Worm (Caenorhabditis elegans) whole organism, L4 larva: Measurements from ENCODE around the gene chst-1.
A peak's percentile ranks its signal among the peaks of the same experiment; 100 is the strongest.

ENCODE experiments used
- F49E8.2 ChIP-seq: sonication (generic microtip); optimal IDR thresholded peaks from 2 replicates; lab custom pipeline; 2016; ENCODE audit warnings: missing compliant biosample characterization, mild to moderate bottlenecking, missing genetic modification characterization, borderline replicate concordance
- Y75B8A.6 ChIP-seq: fragments of 200-800 bp; sonication (Bioruptor generic); IDR thresholded peaks from 2 replicates; pipeline ENCODE4 v1.3.6; 2022; ENCODE audit warnings: missing genetic modification reagents, missing genetic modification characterization, missing compliant biosample characterization
- ZK337.2 ChIP-seq: fragments of 200-800 bp; sonication (Bioruptor generic); IDR thresholded peaks from 2 replicates; pipeline ENCODE4 v1.3.6; 2022; ENCODE audit warnings: missing genetic modification reagents, missing genetic modification characterization, missing compliant biosample characterization
- aha-1 ChIP-seq: fragments of 150-350 bp; peaks from one replicate; lab custom pipeline; 2014; ENCODE audit warnings: missing biosample characterization, missing genetic modification characterization
- aly-2 ChIP-seq: sonication (generic microtip); optimal IDR thresholded peaks from 2 replicates; lab custom pipeline; 2018; ENCODE audit warnings: missing biosample characterization, missing genetic modification characterization
- arid-1 ChIP-seq: fragments of 200-800 bp; sonication (Bioruptor generic); conservative IDR thresholded peaks from 2 replicates; pipeline ENCODE4 v1.3.6; 2022; ENCODE audit warnings: missing genetic modification reagents, missing genetic modification characterization, missing compliant biosample characterization
- ceh-32 ChIP-seq: sonication (generic microtip); optimal IDR thresholded peaks from 2 replicates; lab custom pipeline; 2016; ENCODE audit warnings: mild to moderate bottlenecking, missing genetic modification characterization, missing compliant biosample characterization; ENCODE audit not compliant: poor library complexity
- ceh-44 ChIP-seq: fragments of 200-800 bp; sonication (Bioruptor generic); IDR thresholded peaks from 2 replicates; pipeline ENCODE4 v1.3.6; 2022; ENCODE audit warnings: missing genetic modification reagents, missing genetic modification characterization, missing compliant biosample characterization
- ceh-62 ChIP-seq: sonication (generic microtip); optimal IDR thresholded peaks from 2 replicates; lab custom pipeline; 2017; ENCODE audit warnings: missing biosample characterization, missing genetic modification characterization
- ceh-82 ChIP-seq: sonication (generic microtip); optimal IDR thresholded peaks from 2 replicates; lab custom pipeline; 2017; ENCODE audit warnings: missing biosample characterization, missing genetic modification characterization
- daf-16 ChIP-seq, 3 experiments: sonication (generic microtip); optimal IDR thresholded peaks; 2 replicates each; lab custom pipeline; 2016 to 2017; ENCODE audit warnings: missing genetic modification characterization in 3 of 3, missing genetic modification reagents in 3 of 3, mild to moderate bottlenecking in 2 of 3, missing compliant biosample characterization in 2 of 3, missing biosample characterization in 1 of 3, moderate library complexity in 1 of 3
- daf-19 ChIP-seq: fragments of 200-800 bp; sonication (Bioruptor generic); conservative IDR thresholded peaks from 2 replicates; pipeline ENCODE4 v1.3.6; 2022; ENCODE audit warnings: missing genetic modification characterization, missing compliant biosample characterization
- dmd-6 ChIP-seq: fragments of 200-800 bp; sonication (Bioruptor generic); IDR thresholded peaks from 2 replicates; pipeline ENCODE4 v1.3.6; 2022; ENCODE audit warnings: missing genetic modification reagents, missing genetic modification characterization, missing compliant biosample characterization
- dmd-8 ChIP-seq: fragments of 200-800 bp; sonication (Bioruptor generic); IDR thresholded peaks from 2 replicates; pipeline ENCODE4 v1.3.6; 2022; ENCODE audit warnings: missing genetic modification characterization, missing compliant biosample characterization
- dpl-1 ChIP-seq: fragments of 150-350 bp; optimal IDR thresholded peaks from 2 replicates; lab custom pipeline; 2014; ENCODE audit warnings: missing biosample characterization, missing genetic modification reagents, missing genetic modification characterization
- dve-1 ChIP-seq: sonication (generic microtip); optimal IDR thresholded peaks from 2 replicates; lab custom pipeline; 2017; ENCODE audit warnings: antibody characterized with exemption, mild to moderate bottlenecking, missing genetic modification characterization, missing compliant biosample characterization; ENCODE audit not compliant: insufficient read depth
- fkh-10 ChIP-seq: fragments of 150-350 bp; optimal IDR thresholded peaks from 2 replicates; lab custom pipeline; 2014; ENCODE audit warnings: missing biosample characterization, missing genetic modification reagents, missing genetic modification characterization
- gei-8 ChIP-seq: fragments of 200-800 bp; sonication (Bioruptor generic); optimal IDR thresholded peaks from 2 replicates; lab custom pipeline; 2018; ENCODE audit warnings: mild to moderate bottlenecking, missing genetic modification characterization, missing compliant biosample characterization
- hlh-30 ChIP-seq: sonication (generic microtip); optimal IDR thresholded peaks from 2 replicates; lab custom pipeline; 2017; ENCODE audit warnings: antibody characterized with exemption, mild to moderate bottlenecking, missing genetic modification characterization, missing compliant biosample characterization; ENCODE audit not compliant: insufficient read depth
- hmg-1.1 ChIP-seq: fragments of 200-800 bp; sonication (Bioruptor generic); IDR thresholded peaks from 2 replicates; pipeline ENCODE4 v1.3.6; 2022; ENCODE audit warnings: missing genetic modification reagents, missing genetic modification characterization, missing compliant biosample characterization
- lin-29 ChIP-seq: fragments of 200-800 bp; sonication (Bioruptor generic); IDR thresholded peaks from 2 replicates; pipeline ENCODE4 v1.3.6; 2022; ENCODE audit warnings: missing genetic modification reagents, missing genetic modification characterization, missing compliant biosample characterization
- lin-38 ChIP-seq: fragments of 200-800 bp; sonication (Bioruptor generic); IDR thresholded peaks from 2 replicates; pipeline ENCODE4 v1.3.6; 2022; ENCODE audit warnings: missing genetic modification reagents, missing genetic modification characterization, missing compliant biosample characterization
- lin-39 ChIP-seq: fragments of 150-350 bp; optimal IDR thresholded peaks from 2 replicates; lab custom pipeline; 2014; ENCODE audit warnings: missing biosample characterization, missing genetic modification reagents, missing genetic modification characterization
- lir-3 ChIP-seq: sonication (generic microtip); optimal IDR thresholded peaks from 2 replicates; lab custom pipeline; 2016; ENCODE audit warnings: mild to moderate bottlenecking, missing genetic modification characterization, missing compliant biosample characterization
- lsy-2 ChIP-seq, 2 experiments: fragments of 150-350 bp in 1 of 2; sonication (generic microtip) in 1 of 2; optimal IDR thresholded peaks; 2 replicates each; lab custom pipeline; 2014 to 2017; ENCODE audit warnings: missing biosample characterization in 2 of 2, missing genetic modification characterization in 2 of 2
- madf-9 ChIP-seq: fragments of 200-800 bp; sonication (Bioruptor generic); conservative IDR thresholded peaks from 2 replicates; pipeline ENCODE4 v1.3.6; 2022; ENCODE audit warnings: missing genetic modification reagents, missing genetic modification characterization, missing compliant biosample characterization
- mdl-1 ChIP-seq, 2 experiments: fragments of 150-350 bp in 1 of 2; sonication (generic microtip) in 1 of 2; optimal IDR thresholded peaks; 2 replicates each; lab custom pipeline; 2014 to 2017; ENCODE audit warnings: missing biosample characterization in 2 of 2, missing genetic modification characterization in 2 of 2
- mep-1 ChIP-seq: fragments of 150-350 bp; sonication (generic microtip); optimal IDR thresholded peaks from 3 replicates; lab custom pipeline; 2014; ENCODE audit warnings: missing biosample characterization, missing genetic modification characterization
- mes-2 ChIP-seq: sonication (generic microtip); optimal IDR thresholded peaks from 2 replicates; lab custom pipeline; 2016; ENCODE audit warnings: missing genotype, mild to moderate bottlenecking, missing genetic modification characterization, missing compliant biosample characterization; ENCODE audit not compliant: poor library complexity, severe bottlenecking
- nhr-237 ChIP-seq: sonication (generic microtip); optimal IDR thresholded peaks from 2 replicates; lab custom pipeline; 2017; ENCODE audit warnings: missing biosample characterization, missing genetic modification characterization
- nhr-25 ChIP-seq: sonication (generic microtip); optimal IDR thresholded peaks from 2 replicates; lab custom pipeline; 2017; ENCODE audit warnings: missing genetic modification characterization, mild to moderate bottlenecking, missing compliant biosample characterization, antibody characterized with exemption, moderate library complexity, borderline replicate concordance; ENCODE audit not compliant: insufficient read depth
- nhr-28 ChIP-seq: fragments of 150-350 bp; optimal IDR thresholded peaks from 2 replicates; lab custom pipeline; 2014; ENCODE audit warnings: missing biosample characterization, missing genetic modification characterization
- nhr-6 ChIP-seq: fragments of 150-350 bp; optimal IDR thresholded peaks from 2 replicates; lab custom pipeline; 2014; ENCODE audit warnings: missing biosample characterization, missing genetic modification characterization
- nhr-76 ChIP-seq: fragments of 150-350 bp; optimal IDR thresholded peaks from 2 replicates; lab custom pipeline; 2014; ENCODE audit warnings: missing biosample characterization, missing genetic modification characterization
- pha-4 ChIP-seq, 2 experiments: fragments of 150-350 bp in 1 of 2; fragments of 200-800 bp in 1 of 2; sonication (Bioruptor generic) in 1 of 2; IDR thresholded peaks in 1 of 2; optimal IDR thresholded peaks in 1 of 2; 2 replicates each; pipeline versions ENCODE4 v1.3.6 to Lab custom; 2014 to 2022; ENCODE audit warnings: missing genetic modification characterization in 2 of 2, missing genetic modification reagents in 2 of 2, missing biosample characterization in 1 of 2, missing compliant biosample characterization in 1 of 2
- php-3 ChIP-seq: fragments of 200-800 bp; sonication (Bioruptor generic); IDR thresholded peaks from 2 replicates; pipeline ENCODE4 v1.3.6; 2022; ENCODE audit warnings: missing genetic modification reagents, missing genetic modification characterization, missing compliant biosample characterization
- rbr-2 ChIP-seq: sonication (generic microtip); optimal IDR thresholded peaks from 2 replicates; lab custom pipeline; 2016; ENCODE audit warnings: missing genotype, missing genetic modification characterization, missing compliant biosample characterization
- snpc-4 ChIP-seq: fragments of 150-350 bp; optimal IDR thresholded peaks from 2 replicates; lab custom pipeline; 2014; ENCODE audit warnings: missing biosample characterization, missing genetic modification characterization
- spr-3 ChIP-seq: fragments of 200-800 bp; sonication (Bioruptor generic); optimal IDR thresholded peaks from 2 replicates; lab custom pipeline; 2018; ENCODE audit warnings: mild to moderate bottlenecking, missing genetic modification characterization, missing compliant biosample characterization
- unc-62 ChIP-seq, 3 experiments: fragments of 150-350 bp in 1 of 3; sonication (generic microtip); optimal IDR thresholded peaks in 2 of 3; peaks in 1 of 3; 1 replicate in 1 of 3; 2 replicates in 2 of 3; lab custom pipeline; 2014 to 2017; ENCODE audit warnings: missing biosample characterization in 3 of 3, missing genetic modification characterization in 3 of 3, missing genetic modification reagents in 3 of 3, missing genotype in 1 of 3
- vab-7 ChIP-seq: fragments of 200-800 bp; sonication (Bioruptor generic); IDR thresholded peaks from 2 replicates; pipeline ENCODE4 v1.3.6; 2022; ENCODE audit warnings: missing genetic modification reagents, missing genetic modification characterization, missing compliant biosample characterization
- zfp-3 ChIP-seq: fragments of 200-800 bp; sonication (Bioruptor generic); conservative IDR thresholded peaks from 2 replicates; pipeline ENCODE4 v1.3.6; 2022; ENCODE audit warnings: missing genetic modification reagents, missing genetic modification characterization, missing compliant biosample characterization
- zip-11 ChIP-seq: fragments of 200-800 bp; sonication (Bioruptor generic); IDR thresholded peaks from 2 replicates; pipeline ENCODE4 v1.3.6; 2022; ENCODE audit warnings: missing genetic modification characterization, missing compliant biosample characterization
- ztf-7 ChIP-seq: fragments of 150-350 bp; optimal IDR thresholded peaks from 2 replicates; lab custom pipeline; 2014; ENCODE audit warnings: missing biosample characterization, missing genetic modification characterization

chst-1 gene

DNA sequence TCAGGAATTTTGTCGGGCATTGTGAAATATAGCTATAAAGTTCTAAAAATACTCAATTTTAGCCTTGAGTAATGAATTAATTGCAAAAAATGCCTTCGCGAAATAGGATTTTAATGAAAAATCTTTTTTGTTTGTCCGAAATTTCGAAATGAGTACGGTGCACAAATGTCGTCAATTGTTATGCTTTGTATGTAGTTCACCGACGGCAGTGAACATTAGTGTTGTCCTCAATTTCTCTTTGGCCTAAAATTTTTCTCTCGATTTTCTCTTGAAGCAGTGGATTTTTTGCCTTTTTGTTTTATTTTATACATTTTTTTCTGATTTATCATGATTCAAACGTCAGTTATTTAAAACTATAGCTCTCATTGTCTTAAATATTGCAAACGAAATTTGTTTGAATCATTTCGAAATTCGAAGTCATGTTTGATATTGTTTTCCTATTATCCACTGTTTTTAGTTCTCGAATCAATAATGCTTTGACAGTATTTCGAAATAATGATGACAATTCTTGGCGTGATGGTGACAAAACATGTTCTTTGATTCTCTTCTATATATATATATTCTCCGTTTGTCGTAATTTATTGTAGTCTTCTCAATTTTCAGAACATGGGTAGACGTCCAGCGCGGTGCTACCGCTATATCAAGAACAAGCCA, 36.6 kb upstream of the chst-1 start, which contains the start of the genes ints-11 and rpl-10:
Gene ints-11 (minus strand): TSS at position 201 of the 654 bp plus-strand sequence.
Gene rpl-10 (plus strand): TSS at position 604 of the 654 bp plus-strand sequence.
- TF ChIP-seq dve-1 (tag; lab: Kevin White, UChicago), result peak; percentile 20
- no peak for TF ChIP-seq php-3 (GFP tag; lab: Robert Waterston, UW)
- no peak for TF ChIP-seq lin-29
- no peak for TF ChIP-seq aly-2 (tag; lab: Kevin White, UChicago)
- no peak for TF ChIP-seq rbr-2 (tag; lab: Kevin White, UChicago)
- no peak for TF ChIP-seq dmd-8 (GFP tag; lab: Robert Waterston, UW)
- TF ChIP-seq lsy-2 (tag; optimal IDR thresholded peaks at IDR 0.05; lab: Kevin White, UChicago), result peak in 1 of 2 experiments; percentile 97
- no peak for TF ChIP-seq nhr-76 (tag; lab: Kevin White, UChicago)
- no peak for TF ChIP-seq nhr-237
- no peak for TF ChIP-seq lir-3
- no peak for TF ChIP-seq nhr-25 (tag; lab: Kevin White, UChicago)
- TF ChIP-seq aha-1 (tag; lab: Kevin White, UChicago), result no peak
- peak; percentile 10 for TF ChIP-seq nhr-6 (tag; lab: Kevin White, UChicago)
- TF ChIP-seq ZK337.2 (GFP tag; lab: Robert Waterston, UW), result no peak
- no peak for TF ChIP-seq ceh-82
- no peak for TF ChIP-seq fkh-10
- TF ChIP-seq snpc-4, result no peak
- TF ChIP-seq gei-8 (GFP tag; lab: Kevin White, UChicago), result no peak
- no peak for TF ChIP-seq pha-4 (GFP tag; IDR thresholded peaks at IDR 0.05; lab: Robert Waterston, UW)
- TF ChIP-seq pha-4 (tag; optimal IDR thresholded peaks at IDR 0.05; lab: Kevin White, UChicago), result no peak
- no peak for TF ChIP-seq unc-62 (GFP tag; optimal IDR thresholded peaks at IDR 0.05 in 1 of 2; lab: Kevin White, UChicago)
- no peak for TF ChIP-seq unc-62 (tag; optimal IDR thresholded peaks at IDR 0.05; lab: Kevin White, UChicago)
- TF ChIP-seq dmd-6 (GFP tag; lab: Robert Waterston, UW), result no peak
- TF ChIP-seq zip-11 (GFP tag; lab: Robert Waterston, UW), result no peak
- TF ChIP-seq mdl-1 (tag; optimal IDR thresholded peaks at IDR 0.05; lab: Kevin White, UChicago), result no peak
- peak; percentile 69 for TF ChIP-seq mes-2 (tag; lab: Kevin White, UChicago)
- no peak for TF ChIP-seq ceh-32 (tag; lab: Kevin White, UChicago)
- TF ChIP-seq spr-3 (GFP tag; lab: Kevin White, UChicago), result no peak
- TF ChIP-seq nhr-28 (tag; lab: Kevin White, UChicago), result peak; percentile 7
- peak; percentile 68 for TF ChIP-seq dpl-1
- TF ChIP-seq hmg-1.1 (GFP tag; lab: Robert Waterston, UW), result no peak
- no peak for TF ChIP-seq ceh-62 (tag; lab: Kevin White, UChicago)
- peak; percentile 58 for TF ChIP-seq lin-38 (GFP tag; lab: Robert Waterston, UW)
- no peak for TF ChIP-seq vab-7
- no peak for TF ChIP-seq Y75B8A.6
- TF ChIP-seq hlh-30, result peak; percentile 51
- TF ChIP-seq ztf-7 (tag; lab: Kevin White, UChicago), result no peak
- no peak for TF ChIP-seq zfp-3
- TF ChIP-seq mep-1, result peak; percentile 25

DNA sequence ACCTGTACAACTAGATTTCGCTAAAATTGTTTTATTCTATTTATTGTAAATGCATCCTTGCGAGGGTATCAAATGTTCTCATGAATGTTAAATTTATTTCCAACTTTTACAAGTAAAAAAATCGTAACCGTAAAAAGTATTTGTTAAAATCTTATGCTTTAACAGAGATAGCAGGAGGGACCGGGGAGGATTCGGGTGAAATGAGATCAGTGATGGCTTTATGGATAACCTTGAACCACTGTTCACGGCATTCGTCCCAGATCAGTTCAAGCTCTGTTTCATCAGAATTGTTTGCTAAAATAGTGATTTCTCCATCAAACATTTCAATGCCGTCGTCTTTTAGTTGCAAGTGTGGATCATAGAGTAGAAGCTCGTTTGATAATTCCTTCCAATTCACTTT, 34.4 kb upstream of the chst-1 start:
- TF ChIP-seq madf-9 (GFP tag; lab: Robert Waterston, UW) (no peak), hlh-30 (no peak), mes-2 (tag; lab: Kevin White, UChicago) (peak; percentile 5), ceh-44 (GFP tag; lab: Robert Waterston, UW) (no peak), daf-16 (GFP tag; optimal IDR thresholded peaks at IDR 0.05; lab: Kevin White, UChicago) (no peak), daf-16 (tag; optimal IDR thresholded peaks at IDR 0.05; lab: Kevin White, UChicago) (no peak), lin-38 (GFP tag; lab: Robert Waterston, UW) (peak; percentile 51), aly-2 (tag; lab: Kevin White, UChicago) (peak; percentile 67), arid-1 (GFP tag; lab: Robert Waterston, UW) (0 out of 2 replicates have a peak, but pooled peaks have one; percentile 10), ceh-62 (tag; lab: Kevin White, UChicago) (no peak), lin-39 (no peak), F49E8.2 (tag; lab: Kevin White, UChicago) (peak; percentile 1), daf-19 (GFP tag; lab: Robert Waterston, UW) (no peak)
